Fruit fly (Drosophila melanogaster) whole organism, adult: ENCODE data around the gene Decay.

Experiments used
- CG12768 ChIP-seq: fragments of 200-800 bp; sonication (Bioruptor generic); optimal IDR thresholded peaks from 2 replicates; lab custom pipeline; 2017; ENCODE audit warnings: missing biosample characterization, missing genetic modification characterization, mild to moderate bottlenecking, moderate library complexity, missing genetic modification reagents
- CG1620 ChIP-seq: fragments of 200-800 bp; sonication (Bioruptor generic); optimal IDR thresholded peaks from 2 replicates; lab custom pipeline; 2016; ENCODE audit warnings: missing biosample characterization, missing genetic modification characterization
- CG7045 ChIP-seq: fragments of 200-800 bp; sonication (Bioruptor generic); optimal IDR thresholded peaks from 2 replicates; lab custom pipeline; 2017; ENCODE audit warnings: missing biosample characterization, mild to moderate bottlenecking, missing genetic modification characterization
- CG7101 ChIP-seq: fragments of 200-800 bp; sonication (Bioruptor generic); optimal IDR thresholded peaks from 2 replicates; lab custom pipeline; 2018; ENCODE audit warnings: missing biosample characterization, mild to moderate bottlenecking, missing genetic modification characterization, moderate library complexity
- bab1 ChIP-seq: fragments of 200-800 bp; sonication (Bioruptor generic); optimal IDR thresholded peaks from 3 replicates; lab custom pipeline; 2019; ENCODE audit warnings: missing biosample characterization, mild to moderate bottlenecking, missing genetic modification characterization, moderate library complexity
- cic ChIP-seq: fragments of 200-800 bp; sonication (Bioruptor generic); optimal IDR thresholded peaks from 2 replicates; lab custom pipeline; 2017; ENCODE audit warnings: missing biosample characterization, mild to moderate bottlenecking, missing genetic modification characterization, moderate library complexity
- cnc ChIP-seq, 2 experiments: fragments of >200 bp; optimal IDR thresholded peaks; 2 replicates each; lab custom pipeline; 2017
- kay ChIP-seq: fragments of 200-800 bp; sonication (Bioruptor generic); peaks from one replicate; lab custom pipeline; 2016; ENCODE audit warnings: missing biosample characterization, missing genetic modification characterization, borderline replicate concordance
- ovo ChIP-seq: fragments of 200-800 bp; sonication (Bioruptor generic); optimal IDR thresholded peaks from 2 replicates; lab custom pipeline; 2016; ENCODE audit warnings: missing biosample characterization, missing genetic modification characterization
- pad ChIP-seq: fragments of 200-800 bp; sonication (Bioruptor generic); optimal IDR thresholded peaks from 3 replicates; lab custom pipeline; 2017; ENCODE audit warnings: missing biosample characterization, missing genetic modification characterization, mild to moderate bottlenecking, moderate library complexity, missing genetic modification reagents
- toe ChIP-seq: fragments of 200-800 bp; sonication (Bioruptor generic); optimal IDR thresholded peaks from 2 replicates; lab custom pipeline; 2016; ENCODE audit warnings: missing biosample characterization, missing genetic modification characterization

DNA sequence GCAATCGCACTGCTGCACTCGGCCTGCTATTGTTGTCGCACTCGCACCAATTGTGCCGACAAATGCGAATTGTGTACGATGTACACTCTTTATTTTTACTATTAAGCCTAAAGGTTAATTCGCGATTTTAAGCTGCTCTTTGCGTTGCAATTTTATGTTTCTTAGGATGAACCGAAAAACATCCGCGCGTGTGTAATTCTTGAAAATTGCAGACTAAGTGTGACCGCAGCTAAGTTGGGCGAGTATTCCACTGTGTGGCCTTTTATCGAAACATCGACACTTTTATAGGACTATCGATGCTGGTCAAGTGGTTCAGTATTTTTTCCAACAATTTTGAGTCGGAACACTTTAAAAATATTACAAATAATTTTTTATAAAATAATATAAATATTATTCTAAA is 47.3 kb downstream of the Decay start, which contains the start of gene Pak3:
- peak; percentile 22 for TF ChIP-seq CG7101 (tag; lab: Kevin White, UChicago)
- no peak for TF ChIP-seq cnc (optimal IDR thresholded peaks at IDR 0.05; lab: Kevin White, UChicago)
- no peak for TF ChIP-seq toe (GFP tag; lab: Kevin White, UChicago)
- TF ChIP-seq ovo (GFP tag; lab: Kevin White, UChicago), result no peak
- peak; percentile 9 for TF ChIP-seq CG1620
- peak; percentile 66 for TF ChIP-seq bab1
- TF ChIP-seq pad, result no peak
- TF ChIP-seq kay (GFP tag; lab: Kevin White, UChicago), result peak; percentile 44
- no peak for TF ChIP-seq cic
- no peak for TF ChIP-seq CG7045 (GFP tag; lab: Kevin White, UChicago)
- no peak for TF ChIP-seq CG12768
